Fruit fly (Drosophila melanogaster): ENCODE results near the gene Mst87F.

Gene Mst87F

DNA sequence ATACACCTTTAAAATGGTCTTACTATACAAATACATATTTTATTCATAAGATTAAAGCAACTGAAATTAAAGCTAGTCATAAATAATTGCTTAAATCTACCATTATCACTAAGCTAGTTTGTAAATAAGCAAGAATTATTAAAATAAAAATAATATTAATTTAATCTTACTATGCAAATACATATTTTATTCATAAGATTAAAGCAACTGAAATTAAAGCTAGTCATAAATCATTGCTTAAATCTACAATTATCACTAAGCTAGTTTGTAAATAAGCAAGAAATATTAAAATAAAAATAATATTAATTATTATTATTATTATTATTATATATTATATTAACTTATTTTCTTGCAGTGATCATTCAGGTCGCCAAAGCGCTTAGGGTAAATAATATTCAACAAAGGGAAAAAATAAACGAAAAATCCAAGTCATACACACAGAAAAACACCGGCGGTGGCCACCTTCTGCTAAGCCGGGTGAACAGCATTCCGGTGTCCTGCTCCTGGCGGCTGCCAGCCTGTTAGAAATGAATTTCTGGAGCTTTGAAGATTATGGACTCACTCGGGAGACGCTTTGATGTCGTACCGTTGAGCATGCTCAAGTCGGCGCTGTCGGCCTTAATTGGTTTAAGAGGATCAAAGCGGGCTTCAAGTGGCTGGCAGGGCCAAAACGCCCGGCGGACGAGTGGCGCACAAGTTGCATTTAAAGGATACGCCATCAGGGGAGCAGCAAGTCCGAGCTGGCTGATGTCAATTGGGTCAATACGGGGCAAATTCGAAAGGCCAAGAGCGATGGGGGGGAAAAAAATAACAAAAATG is 23.7 kb downstream of the Mst87F start (continued):
- TF ChIP-seq Ssrp (tag; optimal IDR thresholded peaks at IDR 0.05) = peak; percentile 10
- TF ChIP-seq CG1603 (tag; optimal IDR thresholded peaks at IDR 0.05) = no peak
- no peak for TF ChIP-seq CG4404 (GFP tag; IDR thresholded peaks at IDR 0.05)
- peak; percentile 19; the same call in 1 of the 3 replicates for TF ChIP-seq CG34422 (GFP tag; IDR thresholded peaks at IDR 0.05)
- no peak for TF ChIP-seq ems (GFP tag; optimal IDR thresholded peaks at IDR 0.05)
- peak in 1 of 3 experiments; percentile 11 for TF ChIP-seq lola (GFP tag; optimal IDR thresholded peaks at IDR 0.05)
- peak; percentile 21 for TF ChIP-seq CG18476 (GFP tag; optimal IDR thresholded peaks at IDR 0.05)
- no peak for TF ChIP-seq CG6272 (GFP tag; IDR thresholded peaks at IDR 0.05)
- peak; percentile 30; the same call in 1 of the 2 replicates for TF ChIP-seq Ptx1 (GFP tag; IDR thresholded peaks at IDR 0.05)
- peak; percentile 37 for TF ChIP-seq phol (tag; optimal IDR thresholded peaks at IDR 0.05)
- TF ChIP-seq CG14441 (GFP tag; IDR thresholded peaks at IDR 0.05) = no peak
- TF ChIP-seq Dfd (GFP tag; optimal IDR thresholded peaks at IDR 0.05) = no peak
- TF ChIP-seq en (GFP tag; optimal IDR thresholded peaks at IDR 0.05) = no peak
- TF ChIP-seq CG15601 (tag; optimal IDR thresholded peaks at IDR 0.05) = peak; percentile 9
- no peak for TF ChIP-seq amos (GFP tag; IDR thresholded peaks at IDR 0.05; ENCODE audit: partially characterized antibody)
- TF ChIP-seq CG6683 (GFP tag; optimal IDR thresholded peaks at IDR 0.05) = no peak
- TF ChIP-seq CG13424 (tag; optimal IDR thresholded peaks at IDR 0.05) = peak; percentile 51
- TF ChIP-seq CG8924 (tag; optimal IDR thresholded peaks at IDR 0.05) = peak; percentile 58
- no peak for TF ChIP-seq CG12744 (GFP tag; optimal IDR thresholded peaks at IDR 0.05)
- no peak for TF ChIP-seq grn (GFP tag; optimal IDR thresholded peaks at IDR 0.05)
- no peak for TF ChIP-seq gcm2 (GFP tag; optimal IDR thresholded peaks at IDR 0.05)
- TF ChIP-seq gfzf (GFP tag; optimal IDR thresholded peaks at IDR 0.05) = no peak
- TF ChIP-seq H2.0 (GFP tag; IDR thresholded peaks at IDR 0.05) = 0 out of 2 replicates have a peak, but pooled peaks have one; percentile 2
- TF ChIP-seq CG3995 (GFP tag; optimal IDR thresholded peaks at IDR 0.05) = no peak
- TF ChIP-seq al (GFP tag; IDR thresholded peaks at IDR 0.05) = no peak
- TF ChIP-seq Kr (GFP tag; optimal IDR thresholded peaks at IDR 0.05) = no peak
- no peak for TF ChIP-seq Mad (GFP tag; optimal IDR thresholded peaks at IDR 0.05)
- peak; percentile 70 for TF ChIP-seq CG18599 (GFP tag; optimal IDR thresholded peaks at IDR 0.05)
- TF ChIP-seq Stat92E (GFP tag; optimal IDR thresholded peaks at IDR 0.05) = no peak
- TF ChIP-seq CG9437 (GFP tag; optimal IDR thresholded peaks at IDR 0.05) = peak; percentile 34
- TF ChIP-seq pan (optimal IDR thresholded peaks at IDR 0.05) = no peak
- TF ChIP-seq pan (GFP tag; optimal IDR thresholded peaks at IDR 0.05 in 1 of 2, IDR thresholded peaks at IDR 0.05 in 1 of 2) = no peak
- peak; percentile 67 for TF ChIP-seq gem (tag; optimal IDR thresholded peaks at IDR 0.05)
- TF ChIP-seq CG17385 (GFP tag; optimal IDR thresholded peaks at IDR 0.05) = peak; percentile 32
- TF ChIP-seq Ada2b (GFP tag; IDR thresholded peaks at IDR 0.05) = 0 out of 2 replicates have a peak, but pooled peaks have one; percentile 3
- no peak for TF ChIP-seq CG3065 (GFP tag; optimal IDR thresholded peaks at IDR 0.05)
- peak; percentile 37 for TF ChIP-seq Oli (tag; optimal IDR thresholded peaks at IDR 0.05)
- peak; percentile 59 for TF ChIP-seq dmrt99B (tag; optimal IDR thresholded peaks at IDR 0.05)
- TF ChIP-seq CG10267 (tag; optimal IDR thresholded peaks at IDR 0.05) = peak; percentile 31
- TF ChIP-seq dan (GFP tag; IDR thresholded peaks at IDR 0.05) = no peak
- TF ChIP-seq ATbp (GFP tag; optimal IDR thresholded peaks at IDR 0.05) = peak; percentile 37
- TF ChIP-seq p53 (GFP tag; optimal IDR thresholded peaks at IDR 0.05) = no peak
- TF ChIP-seq CG15073 (GFP tag; optimal IDR thresholded peaks at IDR 0.05) = no peak
- no peak for TF ChIP-seq CG34376 (GFP tag; optimal IDR thresholded peaks at IDR 0.05)
- peak; percentile 58 for TF ChIP-seq CG10979 (tag; optimal IDR thresholded peaks at IDR 0.05)
- peak; percentile 41 for TF ChIP-seq CG17829 (tag; optimal IDR thresholded peaks at IDR 0.05)
- TF ChIP-seq Dek (tag; optimal IDR thresholded peaks at IDR 0.05) = peak; percentile 29
- peak; percentile 34 for TF ChIP-seq az2 (GFP tag; optimal IDR thresholded peaks at IDR 0.05)
- TF ChIP-seq CG43689 (GFP tag; IDR thresholded peaks at IDR 0.05) = no peak
